Worm (Caenorhabditis elegans): ENCODE results near the gene emb-8.

emb-8 gene

DNA sequence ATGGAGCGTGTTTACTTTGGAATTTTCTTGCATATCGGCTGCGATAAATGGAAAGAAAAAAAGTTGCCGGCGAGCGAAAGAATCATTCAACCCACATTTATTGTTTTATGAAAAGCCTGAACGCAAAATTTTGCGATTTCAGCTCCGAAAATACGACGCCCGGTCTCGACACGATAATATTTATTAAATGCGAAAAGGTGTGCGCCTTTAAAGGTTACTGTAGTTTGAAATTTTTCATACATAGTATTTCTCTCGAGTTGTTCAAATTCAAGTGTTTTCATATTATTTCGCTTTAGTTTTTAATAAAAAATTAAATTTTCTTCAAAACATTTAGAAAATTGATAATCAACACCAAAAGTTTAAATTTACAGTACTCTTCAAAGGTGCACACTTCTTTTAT is 9.5 kb upstream of the emb-8 start, which contains the start of gene syx-16:
Gene syx-16, minus strand, starts transcription at position 118 of the 400 bp plus-strand sequence.
- TF ChIP-seq ceh-13 (GFP tag; optimal IDR thresholded peaks at IDR 0.05) (no peak), hnd-1 (tag; optimal IDR thresholded peaks at IDR 0.05) (no peak), pes-1 (GFP tag; IDR thresholded peaks at IDR 0.05) (no peak), B0310.2 (tag; optimal IDR thresholded peaks at IDR 0.05) (no peak), ama-1 (optimal IDR thresholded peaks at IDR 0.05) (no peak), ets-7 (tag; optimal IDR thresholded peaks at IDR 0.05) (no peak), flt-1 (GFP tag; IDR thresholded peaks at IDR 0.05) (no peak)

DNA sequence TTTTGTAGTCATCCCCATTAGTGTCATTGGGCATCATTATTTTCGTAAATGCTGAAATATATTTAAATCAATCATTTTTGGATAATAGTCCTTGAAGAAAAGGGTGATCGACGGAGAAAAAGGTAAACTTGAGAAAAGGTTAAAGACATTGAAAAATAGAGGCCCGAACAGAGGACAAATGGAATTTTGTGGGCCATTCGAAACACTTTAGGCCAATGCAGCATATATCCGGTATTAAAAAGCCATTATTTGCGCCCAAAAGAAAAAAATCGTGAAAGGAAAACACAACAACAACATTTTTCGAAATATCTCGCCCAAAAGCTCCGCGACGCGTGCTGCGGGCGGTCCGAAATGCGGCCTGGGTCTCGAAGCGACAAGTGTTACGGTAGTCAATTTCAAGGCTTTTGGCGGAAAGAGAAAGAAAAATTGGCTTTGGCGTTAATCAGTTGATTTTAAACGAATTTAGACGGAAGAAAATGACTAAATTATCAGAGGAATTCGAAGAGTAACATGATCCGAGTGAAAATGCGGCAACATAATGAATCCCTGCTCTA is 7.5 kb upstream of the emb-8 start, which contains the start of gene morc-1:
Gene morc-1, minus strand, starts transcription at position 51 of the 554 bp plus-strand sequence.
- TF ChIP-seq scrt-1 (GFP tag; IDR thresholded peaks at IDR 0.05) (0 out of 2 replicates have a peak, but pooled peaks have one; percentile 9), F13C5.2 (tag; optimal IDR thresholded peaks at IDR 0.05) (no peak)

DNA sequence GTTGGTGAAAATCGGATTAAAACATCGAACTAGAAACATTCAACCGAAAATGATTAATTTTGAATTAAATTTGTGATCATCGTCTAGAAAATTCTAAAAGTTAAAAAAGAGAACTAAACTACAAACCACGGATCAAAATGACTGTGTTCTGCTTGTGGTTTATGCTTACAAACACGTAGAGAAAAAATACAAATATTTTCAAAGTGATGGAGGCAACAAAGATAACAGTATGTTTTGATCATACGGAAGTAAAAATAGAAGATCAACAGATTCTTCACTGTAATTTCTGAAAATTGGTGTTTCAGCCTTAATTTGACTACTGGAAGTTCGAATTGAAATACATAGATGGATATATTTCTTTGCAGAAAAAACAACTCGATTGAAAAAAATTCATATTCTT is 3.8 kb upstream of the emb-8 start:
- TF ChIP-seq ets-7 (tag; optimal IDR thresholded peaks at IDR 0.05) (no peak), hmbx-1 (tag; optimal IDR thresholded peaks at IDR 0.05) (no peak), F13C5.2 (tag; optimal IDR thresholded peaks at IDR 0.05) (no peak), tra-4 (tag; optimal IDR thresholded peaks at IDR 0.05) (no peak), aly-1 (tag; optimal IDR thresholded peaks at IDR 0.05) (no peak), flt-1 (GFP tag; IDR thresholded peaks at IDR 0.05) (no peak), tbx-11 (GFP tag; IDR thresholded peaks at IDR 0.05) (no peak), scrt-1 (GFP tag; IDR thresholded peaks at IDR 0.05) (no peak), hnd-1 (tag; optimal IDR thresholded peaks at IDR 0.05) (no peak), B0310.2 (tag; optimal IDR thresholded peaks at IDR 0.05) (no peak), pes-1 (GFP tag; IDR thresholded peaks at IDR 0.05) (no peak), ceh-13 (GFP tag; optimal IDR thresholded peaks at IDR 0.05) (no peak), ceh-36 (tag; optimal IDR thresholded peaks at IDR 0.05) (no peak), hmg-4 (GFP tag; optimal IDR thresholded peaks at IDR 0.05) (no peak), sea-1 (GFP tag; conservative IDR thresholded peaks at IDR 0.05) (no peak), tbx-37 (GFP tag; conservative IDR thresholded peaks at IDR 0.05) (no peak)

DNA sequence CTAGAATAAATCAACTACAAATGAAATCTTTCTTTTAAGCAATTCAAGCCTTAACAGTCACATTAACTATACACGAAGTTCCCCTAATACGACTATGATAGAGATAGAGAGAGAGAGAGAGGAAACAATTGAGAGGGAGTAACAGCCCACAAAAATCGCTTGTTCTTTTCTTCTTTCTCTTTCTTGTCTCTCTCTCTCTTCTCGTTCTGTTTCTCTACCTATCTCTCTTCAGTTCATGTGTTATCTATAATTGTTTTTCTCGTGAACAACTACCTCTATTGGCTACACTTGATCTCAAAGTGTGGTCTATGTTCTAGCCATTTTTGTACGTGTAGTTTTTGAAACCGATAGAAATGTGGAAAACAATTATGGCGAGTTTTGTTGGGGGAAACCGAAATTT is 3.2 kb upstream of the emb-8 start:
- TF ChIP-seq sea-1 (GFP tag; conservative IDR thresholded peaks at IDR 0.05) (no peak), pes-1 (GFP tag; IDR thresholded peaks at IDR 0.05) (no peak), ceh-13 (GFP tag; optimal IDR thresholded peaks at IDR 0.05) (no peak), ceh-36 (tag; optimal IDR thresholded peaks at IDR 0.05) (no peak), aly-1 (tag; optimal IDR thresholded peaks at IDR 0.05) (no peak), scrt-1 (GFP tag; IDR thresholded peaks at IDR 0.05) (no peak)

DNA sequence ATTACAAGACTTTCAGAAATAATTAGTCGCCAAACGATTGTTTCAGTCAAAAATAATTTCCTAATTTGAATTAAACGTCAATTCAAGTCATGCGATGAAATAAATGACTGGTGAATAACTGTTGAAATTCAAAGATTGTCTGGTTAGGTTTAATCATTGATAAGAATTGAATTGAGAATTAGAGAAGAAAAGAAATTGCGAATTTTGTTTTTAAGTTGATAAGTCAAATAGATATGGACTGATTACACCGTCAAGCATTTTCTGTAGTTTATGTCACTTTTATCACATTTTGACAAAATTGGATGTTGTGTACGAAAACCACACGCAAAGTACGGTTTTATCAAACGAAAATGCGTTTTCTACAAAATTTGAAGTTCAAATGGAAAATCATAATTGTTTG is 1.8 kb upstream of the emb-8 start:
- TF ChIP-seq ets-7 (tag; optimal IDR thresholded peaks at IDR 0.05) (no peak), aly-1 (tag; optimal IDR thresholded peaks at IDR 0.05) (no peak), ceh-13 (GFP tag; optimal IDR thresholded peaks at IDR 0.05) (no peak)

DNA sequence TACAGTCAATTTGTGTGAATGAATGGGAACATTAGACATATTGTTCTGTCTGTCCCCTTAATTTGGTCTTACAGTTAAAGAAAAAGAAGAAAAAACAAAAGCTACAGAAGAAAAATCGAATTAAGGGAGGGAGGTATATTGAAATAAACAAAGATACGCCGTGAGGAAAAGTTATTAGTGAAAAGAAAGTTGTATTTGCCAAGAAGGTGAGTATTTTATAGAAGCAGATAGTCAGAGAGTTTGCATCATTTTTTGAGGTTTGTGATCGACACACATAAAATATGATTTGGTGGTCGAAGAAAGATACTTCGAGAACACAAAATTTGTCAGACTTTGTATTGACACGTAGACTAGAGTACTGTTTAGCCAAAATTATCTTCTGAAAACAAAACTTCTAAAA is 872 bp upstream of the emb-8 start:
- no peak for TF ChIP-seq ceh-36 (tag; optimal IDR thresholded peaks at IDR 0.05)
- TF ChIP-seq hmbx-1 (tag; optimal IDR thresholded peaks at IDR 0.05), result no peak
- TF ChIP-seq flt-1 (GFP tag; IDR thresholded peaks at IDR 0.05), result no peak
- TF ChIP-seq scrt-1 (GFP tag; IDR thresholded peaks at IDR 0.05), result no peak
- no peak for TF ChIP-seq sea-1 (GFP tag; conservative IDR thresholded peaks at IDR 0.05)
- TF ChIP-seq tbx-37 (GFP tag; conservative IDR thresholded peaks at IDR 0.05), result no peak
- TF ChIP-seq hnd-1 (tag; optimal IDR thresholded peaks at IDR 0.05), result no peak
- TF ChIP-seq pes-1 (GFP tag; IDR thresholded peaks at IDR 0.05), result no peak
- no peak for TF ChIP-seq ets-7 (tag; optimal IDR thresholded peaks at IDR 0.05)
- TF ChIP-seq ceh-13 (GFP tag; optimal IDR thresholded peaks at IDR 0.05), result no peak
- no peak for TF ChIP-seq tra-4 (tag; optimal IDR thresholded peaks at IDR 0.05)
- no peak for TF ChIP-seq hmg-4 (GFP tag; optimal IDR thresholded peaks at IDR 0.05)
- TF ChIP-seq ama-1 (optimal IDR thresholded peaks at IDR 0.05), result no peak
- no peak for TF ChIP-seq F13C5.2 (tag; optimal IDR thresholded peaks at IDR 0.05)
- TF ChIP-seq B0310.2 (tag; optimal IDR thresholded peaks at IDR 0.05), result no peak
- no peak for TF ChIP-seq tbx-11 (GFP tag; IDR thresholded peaks at IDR 0.05)

DNA sequence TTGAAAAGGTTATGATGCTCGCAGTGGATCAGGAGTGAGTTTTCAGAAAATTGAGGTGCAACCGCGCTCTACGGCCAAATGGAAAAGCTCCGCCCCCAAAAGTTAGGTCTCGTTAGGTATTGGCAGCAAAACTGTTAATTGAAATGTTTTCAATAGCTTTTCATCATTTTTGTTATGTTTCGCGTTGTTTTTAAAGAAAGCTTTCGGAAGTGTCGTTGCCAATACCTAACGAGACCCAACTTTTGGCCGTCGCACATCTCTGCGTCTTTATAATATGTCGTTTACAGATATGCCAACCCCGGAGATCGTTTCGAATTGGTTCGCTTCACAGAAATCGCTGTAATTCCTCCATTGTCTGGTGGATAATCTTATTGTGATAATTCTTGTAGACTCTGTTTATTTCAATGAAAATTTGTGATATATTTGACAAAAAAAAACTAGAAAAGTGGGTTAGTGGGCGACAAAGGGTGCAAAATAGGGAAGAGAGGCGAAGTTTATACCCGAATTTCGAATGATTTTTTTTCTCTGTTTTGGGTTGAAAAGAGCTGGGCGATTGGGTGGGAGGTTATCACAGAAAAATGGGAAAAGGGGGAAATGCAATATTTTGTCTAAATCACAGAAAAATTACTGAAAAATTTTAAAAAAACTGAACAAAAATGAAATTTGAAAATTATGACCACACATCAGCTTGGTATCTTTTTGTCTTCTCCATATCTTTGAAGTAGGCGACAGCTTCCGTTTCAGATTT is 3.0 kb downstream of the emb-8 start:
- TF ChIP-seq tra-4 (tag; optimal IDR thresholded peaks at IDR 0.05) (no peak), tbx-37 (GFP tag; conservative IDR thresholded peaks at IDR 0.05) (no peak), ceh-13 (GFP tag; optimal IDR thresholded peaks at IDR 0.05) (no peak), F13C5.2 (tag; optimal IDR thresholded peaks at IDR 0.05) (no peak), scrt-1 (GFP tag; IDR thresholded peaks at IDR 0.05) (no peak), hmbx-1 (tag; optimal IDR thresholded peaks at IDR 0.05) (no peak), sea-1 (GFP tag; conservative IDR thresholded peaks at IDR 0.05) (no peak)

DNA sequence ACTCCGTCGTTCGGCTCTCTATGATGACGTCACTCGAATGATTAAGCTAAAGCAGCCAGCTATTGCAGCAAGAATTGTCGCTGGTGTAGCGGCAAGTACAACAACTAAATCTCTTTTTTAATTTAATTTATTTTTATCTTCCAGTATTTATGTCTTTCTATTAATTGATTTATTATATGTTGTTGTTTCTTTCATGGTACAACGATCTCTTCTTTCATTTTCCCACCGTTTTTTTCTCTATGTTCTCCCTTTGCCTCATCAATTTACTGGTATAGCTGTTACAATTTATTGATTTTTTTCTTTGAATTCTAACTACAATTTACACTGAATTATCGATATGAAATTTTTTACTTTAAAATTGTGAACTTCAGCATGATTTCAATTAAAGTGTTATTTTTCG is 3.8 kb downstream of the emb-8 start, which contains the start of gene moc-6:
Gene moc-6, plus strand, starts transcription at position 301 of the 400 bp plus-strand sequence.
- TF ChIP-seq F13C5.2 (tag; optimal IDR thresholded peaks at IDR 0.05) (no peak), tbx-37 (GFP tag; conservative IDR thresholded peaks at IDR 0.05) (no peak), ceh-13 (GFP tag; optimal IDR thresholded peaks at IDR 0.05) (no peak)

Data from whole organism, early embryonic.